Fruit fly (Drosophila melanogaster): Measurements from ENCODE around the gene CG15529.

DNA sequence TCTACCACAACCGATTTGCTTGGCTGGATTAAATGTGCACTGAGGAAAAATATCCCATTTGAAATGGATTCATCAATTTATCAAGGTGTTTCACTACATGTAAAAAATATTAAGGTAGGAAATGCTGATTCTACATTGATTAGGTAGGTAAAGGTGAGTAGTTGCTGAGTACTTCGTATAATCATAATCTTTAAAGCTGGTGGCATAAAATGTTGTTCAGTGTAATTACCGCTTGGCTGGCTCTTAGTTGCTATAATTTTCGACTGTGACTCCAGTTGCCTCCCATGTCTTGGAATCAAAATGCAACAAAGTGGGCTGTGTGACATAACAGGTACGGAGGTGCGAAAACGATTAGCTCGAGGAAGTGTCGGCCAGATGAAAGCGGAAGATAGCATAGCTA lies 28.7 kb upstream of the CG15529 start, which contains the start of gene CG45072:
- TF ChIP-seq CG8159 (tag; optimal IDR thresholded peaks at IDR 0.05) (no peak), CG15710 (tag; optimal IDR thresholded peaks at IDR 0.05) (no peak), CG14655 (GFP tag; optimal IDR thresholded peaks at IDR 0.05) (no peak), Pif1B (GFP tag; optimal IDR thresholded peaks at IDR 0.05) (no peak), CG10348 (GFP tag; IDR thresholded peaks at IDR 0.05) (no peak), Pif1A (GFP tag; optimal IDR thresholded peaks at IDR 0.05) (no peak), CG13204 (GFP tag; optimal IDR thresholded peaks at IDR 0.05) (no peak), Snoo (tag; optimal IDR thresholded peaks at IDR 0.05) (no peak), CG17806 (tag; optimal IDR thresholded peaks at IDR 0.05) (no peak)

Measured in whole organism, pupa.